Fruit fly (Drosophila melanogaster) whole organism, prepupa: ENCODE data around the gene CG40006.

Experiments used
- CG10669 ChIP-seq: fragments of 200-800 bp; sonication (Bioruptor generic); optimal IDR thresholded peaks from 3 replicates; lab custom pipeline; 2018; ENCODE audit warnings: missing biosample characterization, mild to moderate bottlenecking, missing genetic modification characterization, moderate library complexity
- CG15336 ChIP-seq: fragments of 200-800 bp; sonication (Bioruptor generic); IDR thresholded peaks from 2 replicates; pipeline ENCODE4 v1.3.6; 2022; ENCODE audit warnings: missing biosample characterization, missing genetic modification characterization
- CG6276 ChIP-seq: fragments of 200-800 bp; sonication (Bioruptor generic); optimal IDR thresholded peaks from 2 replicates; lab custom pipeline; 2017; ENCODE audit warnings: missing biosample characterization, mild to moderate bottlenecking, missing genetic modification characterization
- CG6792 ChIP-seq: fragments of 200-800 bp; sonication (Bioruptor generic); optimal IDR thresholded peaks from 3 replicates; lab custom pipeline; 2016; ENCODE audit warnings: missing biosample characterization, missing genetic modification characterization
- CG6854 ChIP-seq: fragments of 200-800 bp; sonication (Bioruptor generic); optimal IDR thresholded peaks from 2 replicates; lab custom pipeline; 2017; ENCODE audit warnings: missing biosample characterization, mild to moderate bottlenecking, missing genetic modification characterization
- CG7368 ChIP-seq: fragments of 200-800 bp; sonication (Bioruptor generic); optimal IDR thresholded peaks from 3 replicates; lab custom pipeline; 2016; ENCODE audit warnings: missing biosample characterization, missing genetic modification characterization
- CG8119 ChIP-seq: fragments of 200-800 bp; sonication (Bioruptor generic); IDR thresholded peaks from 3 replicates; pipeline ENCODE4 v1.3.6; 2022; ENCODE audit warnings: missing biosample characterization, missing genetic modification characterization
- Eip93F ChIP-seq: fragments of 200-800 bp; sonication (Bioruptor generic); optimal IDR thresholded peaks from 2 replicates; lab custom pipeline; 2016; ENCODE audit warnings: missing biosample characterization, mild to moderate bottlenecking, missing genetic modification characterization
- Met ChIP-seq: fragments of 200-800 bp; sonication (Bioruptor generic); optimal IDR thresholded peaks from 3 replicates; lab custom pipeline; 2016; ENCODE audit warnings: missing biosample characterization, missing genetic modification characterization
- OdsH ChIP-seq: fragments of 200-800 bp; sonication (Bioruptor generic); optimal IDR thresholded peaks from 3 replicates; lab custom pipeline; 2016; ENCODE audit warnings: missing biosample characterization, missing genetic modification characterization
- achi ChIP-seq: fragments of 200-800 bp; sonication (Bioruptor generic); optimal IDR thresholded peaks from 3 replicates; lab custom pipeline; 2016; ENCODE audit warnings: missing biosample characterization, missing genetic modification characterization
- dac ChIP-seq: fragments of 200-800 bp; sonication (Bioruptor generic); optimal IDR thresholded peaks from 2 replicates; lab custom pipeline; 2017; ENCODE audit warnings: missing biosample characterization, mild to moderate bottlenecking, missing genetic modification characterization
- pdm3 ChIP-seq: fragments of 200-800 bp; sonication (Bioruptor generic); optimal IDR thresholded peaks from 3 replicates; lab custom pipeline; 2016; ENCODE audit warnings: missing biosample characterization, missing genetic modification characterization

- TF ChIP-seq CG6792 (GFP tag; lab: Kevin White, UChicago) (no peak), CG6854 (GFP tag; lab: Kevin White, UChicago) (no peak), dac (GFP tag; lab: Kevin White, UChicago) (no peak), pdm3 (GFP tag; lab: Kevin White, UChicago) (no peak), CG8119 (GFP tag; lab: Robert Waterston, UW) (no peak), OdsH (no peak), CG6276 (GFP tag; lab: Kevin White, UChicago) (no peak), achi (GFP tag; lab: Kevin White, UChicago) (no peak), CG7368 (GFP tag; lab: Kevin White, UChicago) (no peak), CG10669 (GFP tag; lab: Kevin White, UChicago) (no peak), Met (GFP tag; lab: Kevin White, UChicago) (no peak), CG15336 (GFP tag; lab: Robert Waterston, UW) (no peak), Eip93F (GFP tag; lab: Kevin White, UChicago) (no peak)
These were observed 177.1 kb downstream of the CG40006 start, which contains the start of gene Slmap for dm6 chr2L:22578920-22579548.
